Worm (Caenorhabditis elegans): ENCODE results near the gene srw-32.

DNA sequence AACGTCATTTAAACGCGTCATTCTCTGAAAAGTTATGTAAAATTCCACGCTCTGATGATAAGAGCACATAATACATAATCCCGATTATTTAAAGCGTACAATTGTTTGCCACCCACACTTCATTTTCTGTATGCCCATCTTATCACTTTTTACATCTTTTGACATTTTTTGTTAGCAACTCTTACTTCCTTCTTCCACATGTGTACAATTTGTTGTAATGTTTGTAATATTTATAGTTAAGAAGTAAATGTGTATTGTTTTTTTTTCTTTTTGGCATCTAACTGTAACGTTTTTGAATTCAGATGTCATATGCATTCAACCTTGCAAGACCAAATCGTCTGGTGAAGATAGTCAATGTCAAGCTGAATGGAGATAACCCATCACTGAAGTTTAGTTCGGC is 12.1 kb downstream of the srw-32 start, which contains the start of gene fbxa-136:
- TF ChIP-seq F55B11.4 (tag; optimal IDR thresholded peaks at IDR 0.05; ENCODE audit: borderline replicate concordance, insufficient read depth), result no peak
- TF ChIP-seq hsf-1 (GFP tag; IDR thresholded peaks at IDR 0.05), result no peak
- TF ChIP-seq nhr-27 (tag; optimal IDR thresholded peaks at IDR 0.05), result no peak
- TF ChIP-seq ztf-22 (GFP tag; optimal IDR thresholded peaks at IDR 0.05), result no peak
- TF ChIP-seq hmg-1.2 (GFP tag; IDR thresholded peaks at IDR 0.05), result no peak
- no peak for TF ChIP-seq nfya-1 (tag; optimal IDR thresholded peaks at IDR 0.05; ENCODE audit: borderline replicate concordance, insufficient read depth)
